Worm (Caenorhabditis elegans) whole organism, young adult: Measurements from ENCODE around the gene cest-16.

Experiments
- B0336.3 ChIP-seq: fragments of 200-800 bp; sonication (Bioruptor generic); IDR thresholded peaks from 2 replicates; pipeline ENCODE4 v1.3.6; 2022; ENCODE audit warnings: missing genetic modification characterization, missing compliant biosample characterization
- C06A6.2 ChIP-seq: fragments of 200-800 bp; sonication (Bioruptor generic); conservative IDR thresholded peaks from 2 replicates; pipeline ENCODE4 v1.3.6; 2022; ENCODE audit warnings: missing genetic modification characterization, missing compliant biosample characterization
- F39B2.1 ChIP-seq: fragments of 200-800 bp; sonication (Bioruptor generic); IDR thresholded peaks from 2 replicates; pipeline ENCODE4 v1.3.6; 2022; ENCODE audit warnings: missing genetic modification reagents, missing genetic modification characterization, missing compliant biosample characterization
- F55B11.4 ChIP-seq: sonication (generic microtip); optimal IDR thresholded peaks from 2 replicates; lab custom pipeline; 2016; ENCODE audit warnings: missing compliant biosample characterization, missing genetic modification characterization, borderline replicate concordance; ENCODE audit not compliant: insufficient read depth
- F57A8.1 ChIP-seq: fragments of 200-800 bp; sonication (Bioruptor generic); optimal IDR thresholded peaks from 2 replicates; lab custom pipeline; 2018; ENCODE audit warnings: mild to moderate bottlenecking, missing genetic modification characterization, moderate library complexity, missing compliant biosample characterization
- K11D2.4 ChIP-seq: fragments of 200-800 bp; sonication (Bioruptor generic); IDR thresholded peaks from 2 replicates; pipeline ENCODE4 v1.3.6; 2022; ENCODE audit warnings: missing genetic modification reagents, missing genetic modification characterization, missing compliant biosample characterization
- Y56A3A.18 ChIP-seq: fragments of 200-800 bp; sonication (Bioruptor generic); IDR thresholded peaks from 2 replicates; pipeline ENCODE4 v1.3.6; 2022; ENCODE audit warnings: missing genetic modification reagents, missing genetic modification characterization, missing compliant biosample characterization
- ama-1 ChIP-seq, 3 experiments: fragments of 150-350 bp in 1 of 3; sonication (generic microtip) in 2 of 3; optimal IDR thresholded peaks; 2 replicates each; lab custom pipeline; 2014 to 2018; ENCODE audit warnings: missing biosample characterization in 2 of 3, missing genetic modification characterization in 2 of 3, missing genetic modification reagents in 2 of 3
- aptf-3 ChIP-seq: fragments of 200-800 bp; sonication (Bioruptor generic); IDR thresholded peaks from 2 replicates; pipeline ENCODE4 v1.3.6; 2022; ENCODE audit warnings: missing genetic modification characterization, missing compliant biosample characterization
- bed-1 ChIP-seq: fragments of 200-800 bp; sonication (Bioruptor generic); IDR thresholded peaks from 2 replicates; pipeline ENCODE4 v1.3.6; 2022; ENCODE audit warnings: missing genetic modification reagents, missing genetic modification characterization, missing compliant biosample characterization
- ceh-100 ChIP-seq: fragments of 200-800 bp; sonication (Bioruptor generic); IDR thresholded peaks from 2 replicates; pipeline ENCODE4 v1.3.6; 2022; ENCODE audit warnings: missing genetic modification reagents, missing genetic modification characterization, missing compliant biosample characterization
- ceh-58 ChIP-seq: fragments of 200-800 bp; sonication (Bioruptor generic); IDR thresholded peaks from 2 replicates; pipeline ENCODE4 v1.3.6; 2022; ENCODE audit warnings: missing genetic modification characterization, missing compliant biosample characterization
- ceh-79 ChIP-seq: sonication (generic microtip); optimal IDR thresholded peaks from 2 replicates; lab custom pipeline; 2017; ENCODE audit warnings: mild to moderate bottlenecking, missing genetic modification characterization, missing compliant biosample characterization
- dox-1 ChIP-seq: fragments of 200-800 bp; sonication (Bioruptor generic); IDR thresholded peaks from 2 replicates; pipeline ENCODE4 v1.3.6; 2022; ENCODE audit warnings: missing genetic modification reagents, missing genetic modification characterization, missing compliant biosample characterization
- egl-18 ChIP-seq: fragments of 200-800 bp; sonication (Bioruptor generic); IDR thresholded peaks from 2 replicates; pipeline ENCODE4 v1.3.6; 2022; ENCODE audit warnings: missing genetic modification reagents, missing genetic modification characterization, missing compliant biosample characterization
- egrh-3 ChIP-seq: fragments of 200-800 bp; sonication (Bioruptor generic); IDR thresholded peaks from 2 replicates; pipeline ENCODE4 v1.3.6; 2022; ENCODE audit warnings: missing genetic modification reagents, missing genetic modification characterization, missing compliant biosample characterization
- hlh-12 ChIP-seq: sonication (generic microtip); optimal IDR thresholded peaks from 2 replicates; lab custom pipeline; 2016; ENCODE audit warnings: missing genetic modification characterization, missing compliant biosample characterization
- hmg-20 ChIP-seq: fragments of 200-800 bp; sonication (Bioruptor generic); IDR thresholded peaks from 2 replicates; pipeline ENCODE4 v1.3.6; 2022; ENCODE audit warnings: missing genetic modification reagents, missing genetic modification characterization, missing compliant biosample characterization
- hsf-1 ChIP-seq: fragments of 200-800 bp; sonication (Bioruptor generic); IDR thresholded peaks from 2 replicates; pipeline ENCODE4 v1.3.6; 2022; ENCODE audit warnings: missing genetic modification reagents, missing genetic modification characterization, missing compliant biosample characterization
- let-526 ChIP-seq: fragments of 200-800 bp; sonication (Bioruptor generic); IDR thresholded peaks from 2 replicates; pipeline ENCODE4 v1.3.6; 2022; ENCODE audit warnings: missing genetic modification reagents, missing genetic modification characterization, missing compliant biosample characterization
- lin-26 ChIP-seq: fragments of 200-800 bp; sonication (Bioruptor generic); IDR thresholded peaks from 2 replicates; pipeline ENCODE4 v1.3.6; 2022; ENCODE audit warnings: missing genetic modification reagents, missing genetic modification characterization, missing compliant biosample characterization
- lin-40 ChIP-seq: sonication (generic microtip); optimal IDR thresholded peaks from 2 replicates; lab custom pipeline; 2016; ENCODE audit warnings: missing genetic modification characterization, mild to moderate bottlenecking, missing compliant biosample characterization, missing genotype, missing genetic modification reagents
- lsl-1 ChIP-seq: fragments of 200-800 bp; sonication (Bioruptor generic); optimal IDR thresholded peaks from 2 replicates; lab custom pipeline; 2018; ENCODE audit warnings: mild to moderate bottlenecking, missing genetic modification characterization, moderate library complexity, missing compliant biosample characterization
- mes-4 ChIP-seq: sonication (generic microtip); optimal IDR thresholded peaks from 2 replicates; lab custom pipeline; 2016; ENCODE audit warnings: missing genotype, missing genetic modification characterization, missing compliant biosample characterization
- nhr-80 ChIP-seq: sonication (generic microtip); optimal IDR thresholded peaks from 2 replicates; lab custom pipeline; 2016; ENCODE audit warnings: missing genetic modification characterization, missing compliant biosample characterization
- nhr-90 ChIP-seq: sonication (generic microtip); optimal IDR thresholded peaks from 2 replicates; lab custom pipeline; 2016; ENCODE audit warnings: missing genotype, mild to moderate bottlenecking, missing genetic modification characterization, missing compliant biosample characterization
- rec-8 ChIP-seq, 2 experiments: sonication (generic microtip); optimal IDR thresholded peaks; 2 replicates each; lab custom pipeline; 2016; ENCODE audit warnings: mild to moderate bottlenecking in 2 of 2, missing genetic modification characterization in 2 of 2, missing genetic modification reagents in 2 of 2, missing genotype in 2 of 2, missing biosample characterization in 1 of 2, missing compliant biosample characterization in 1 of 2, moderate library complexity in 1 of 2
- sdz-38 ChIP-seq: sonication (generic microtip); optimal IDR thresholded peaks from 2 replicates; lab custom pipeline; 2016; ENCODE audit warnings: missing genotype, missing genetic modification characterization, missing compliant biosample characterization
- sea-2 ChIP-seq: fragments of 200-800 bp; sonication (Bioruptor generic); IDR thresholded peaks from 2 replicates; pipeline ENCODE4 v1.3.6; 2022; ENCODE audit warnings: missing genetic modification characterization, missing compliant biosample characterization
- snpc-1.1 ChIP-seq: sonication (generic microtip); optimal IDR thresholded peaks from 2 replicates; lab custom pipeline; 2017; ENCODE audit warnings: missing genetic modification characterization, mild to moderate bottlenecking, missing compliant biosample characterization, antibody characterized with exemption, moderate library complexity, missing genotype, missing genetic modification reagents; ENCODE audit not compliant: insufficient read depth
- sptf-2 ChIP-seq: fragments of 200-800 bp; sonication (Bioruptor generic); optimal IDR thresholded peaks from 2 replicates; lab custom pipeline; 2018; ENCODE audit warnings: mild to moderate bottlenecking, missing genetic modification characterization, missing compliant biosample characterization
- tbx-9 ChIP-seq: sonication (generic microtip); optimal IDR thresholded peaks from 2 replicates; lab custom pipeline; 2016; ENCODE audit warnings: borderline replicate concordance, missing genetic modification characterization, inconsistent platforms, missing compliant biosample characterization
- unc-62 ChIP-seq: fragments of 150-350 bp; optimal IDR thresholded peaks from 2 replicates; lab custom pipeline; 2014; ENCODE audit warnings: missing biosample characterization, missing genetic modification reagents, missing genetic modification characterization
- zfh-2 ChIP-seq: fragments of 200-800 bp; sonication (Bioruptor generic); conservative IDR thresholded peaks from 2 replicates; pipeline ENCODE4 v1.3.6; 2022; ENCODE audit warnings: missing genetic modification reagents, missing genetic modification characterization, missing compliant biosample characterization
- ztf-18 ChIP-seq: sonication (generic microtip); optimal IDR thresholded peaks from 2 replicates; lab custom pipeline; 2016; ENCODE audit warnings: missing genotype, mild to moderate bottlenecking, missing genetic modification characterization, missing compliant biosample characterization
- ztf-6 ChIP-seq: fragments of 200-800 bp; sonication (Bioruptor generic); IDR thresholded peaks from 2 replicates; pipeline ENCODE4 v1.3.6; 2022; ENCODE audit warnings: missing genetic modification reagents, missing genetic modification characterization, missing compliant biosample characterization

Gene cest-16

ce11 chrX:6333998-6334397 is 34.3 kb downstream of the cest-16 start, which contains the start of gene col-171:
Gene col-171 (plus strand): TSS chrX:6334298.
- TF ChIP-seq sptf-2 (GFP tag; lab: Kevin White, UChicago) (no peak), egl-18 (GFP tag; lab: Robert Waterston, UW) (no peak), rec-8 (tag; optimal IDR thresholded peaks at IDR 0.05; lab: Kevin White, UChicago) (no peak), tbx-9 (tag; lab: Kevin White, UChicago) (no peak), hsf-1 (GFP tag; lab: Robert Waterston, UW) (no peak), lin-40 (tag; lab: Kevin White, UChicago) (no peak), dox-1 (GFP tag; lab: Robert Waterston, UW) (no peak), hmg-20 (GFP tag; lab: Robert Waterston, UW) (no peak), sea-2 (GFP tag; lab: Robert Waterston, UW) (no peak), ztf-18 (tag; lab: Kevin White, UChicago) (no peak), F39B2.1 (no peak), ceh-100 (GFP tag; lab: Robert Waterston, UW) (no peak), let-526 (no peak)

ce11 chrX:6334602-6335001 is 34.9 kb downstream of the cest-16 start:
- no peak for TF ChIP-seq ceh-58 (GFP tag; lab: Robert Waterston, UW)
- peak; percentile 16 for TF ChIP-seq ceh-79 (tag; lab: Kevin White, UChicago)
- TF ChIP-seq zfh-2 (GFP tag; lab: Robert Waterston, UW), result peak; percentile 78
- no peak for TF ChIP-seq mes-4 (tag; lab: Kevin White, UChicago)
- no peak for TF ChIP-seq bed-1 (GFP tag; lab: Robert Waterston, UW)
- peak; percentile 29; the same call in 1 of the 2 replicates for TF ChIP-seq B0336.3 (GFP tag; lab: Robert Waterston, UW)
- TF ChIP-seq egrh-3 (GFP tag; lab: Robert Waterston, UW), result peak; percentile 58; the same call in 1 of the 2 replicates
- TF ChIP-seq lin-26 (GFP tag; lab: Robert Waterston, UW), result 0 out of 2 replicates have a peak, but pooled peaks have one; percentile 20

- TF ChIP-seq unc-62 (GFP tag; lab: Kevin White, UChicago) (no peak), lsl-1 (GFP tag; lab: Kevin White, UChicago) (no peak)
Observed at ce11 chrX:6337338-6337737, 37.6 kb downstream of the cest-16 start.

- TF ChIP-seq hlh-12 (tag; lab: Kevin White, UChicago), result no peak
- TF ChIP-seq F55B11.4 (tag; lab: Kevin White, UChicago), result no peak
- TF ChIP-seq nhr-90 (tag; lab: Kevin White, UChicago), result no peak
- TF ChIP-seq ztf-6 (GFP tag; lab: Robert Waterston, UW), result no peak
- TF ChIP-seq ama-1 (optimal IDR thresholded peaks at IDR 0.05; lab: Kevin White, UChicago), result no peak
- no peak for TF ChIP-seq ama-1 (GFP tag; optimal IDR thresholded peaks at IDR 0.05; lab: Kevin White, UChicago)
- TF ChIP-seq nhr-80 (tag; lab: Kevin White, UChicago), result no peak
- no peak for TF ChIP-seq sdz-38 (tag; lab: Kevin White, UChicago)
- no peak for TF ChIP-seq K11D2.4 (GFP tag; lab: Robert Waterston, UW)
- TF ChIP-seq ceh-100 (GFP tag; lab: Robert Waterston, UW), result no peak
- TF ChIP-seq aptf-3 (GFP tag; lab: Robert Waterston, UW), result no peak
- TF ChIP-seq F57A8.1 (GFP tag; lab: Kevin White, UChicago), result no peak
- no peak for TF ChIP-seq C06A6.2 (GFP tag; lab: Robert Waterston, UW)
- TF ChIP-seq Y56A3A.18 (GFP tag; lab: Robert Waterston, UW), result no peak
- no peak for TF ChIP-seq snpc-1.1 (tag; lab: Kevin White, UChicago)
Observed at ce11 chrX:6337951-6338350, 38.2 kb downstream of the cest-16 start, which contains the start of gene C03B1.13. Gene C03B1.13 (minus strand): TSS chrX:6338051.
